Fruit fly (Drosophila melanogaster) whole organism: ENCODE results near the gene Exo70.

Experiments used
- psq ChIP-seq: fragments of >200 bp; optimal IDR thresholded peaks from 2 replicates; lab custom pipeline; 2017
- usp ChIP-seq: fragments of >200 bp; optimal IDR thresholded peaks from 2 replicates; lab custom pipeline; 2017; ENCODE audit warnings: missing biosample characterization, missing genetic modification characterization, mixed read lengths

DNA sequence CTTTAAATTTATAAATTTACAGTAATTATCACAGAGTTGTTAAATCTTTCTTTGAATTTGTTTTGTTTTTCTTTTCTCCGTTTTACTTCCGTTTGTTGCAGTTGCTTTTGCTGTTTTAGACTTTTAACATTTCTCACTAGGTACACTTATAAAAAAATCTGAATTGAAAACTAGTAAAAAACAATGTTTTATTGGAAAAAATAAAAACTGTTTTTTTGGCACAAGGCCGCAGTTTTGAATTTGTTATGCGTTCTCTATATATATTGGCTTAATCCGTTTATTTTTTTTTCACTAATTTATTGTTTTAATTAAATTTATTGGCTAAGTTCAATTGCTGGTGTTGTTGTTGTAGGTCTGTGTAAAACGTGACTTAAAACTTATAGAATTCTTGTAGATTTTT is 28.4 kb downstream of the Exo70 start:
- TF ChIP-seq psq: no peak
- no peak for TF ChIP-seq usp (GFP tag; lab: Kevin White, UChicago)
